Worm (Caenorhabditis elegans) whole organism, young adult: Measurements from ENCODE around the gene F54D5.23.

Source experiments
- B0336.3 ChIP-seq: fragments of 200-800 bp; sonication (Bioruptor generic); IDR thresholded peaks from 2 replicates; pipeline ENCODE4 v1.3.6; 2022; ENCODE audit warnings: missing genetic modification characterization, missing compliant biosample characterization
- C17E4.6 ChIP-seq: fragments of 200-800 bp; sonication (Bioruptor generic); IDR thresholded peaks from 2 replicates; pipeline ENCODE4 v1.3.6; 2022; ENCODE audit warnings: missing genetic modification reagents, missing genetic modification characterization, missing compliant biosample characterization
- F22D6.2 ChIP-seq: sonication (generic microtip); optimal IDR thresholded peaks from 2 replicates; lab custom pipeline; 2016; ENCODE audit warnings: mild to moderate bottlenecking, missing genetic modification characterization, missing compliant biosample characterization
- F23B12.7 ChIP-seq: sonication (generic microtip); optimal IDR thresholded peaks from 2 replicates; lab custom pipeline; 2017; ENCODE audit warnings: missing genetic modification characterization, mild to moderate bottlenecking, missing compliant biosample characterization, antibody characterized with exemption, moderate library complexity; ENCODE audit not compliant: insufficient read depth
- F33H1.4 ChIP-seq: fragments of 200-800 bp; sonication (Bioruptor generic); IDR thresholded peaks from 2 replicates; pipeline ENCODE4 v1.3.6; 2022; ENCODE audit warnings: missing genetic modification reagents, missing genetic modification characterization, missing compliant biosample characterization
- F37B4.10 ChIP-seq: fragments of 200-800 bp; sonication (Bioruptor generic); IDR thresholded peaks from 2 replicates; pipeline ENCODE4 v1.3.6; 2022; ENCODE audit warnings: missing genetic modification characterization, missing compliant biosample characterization
- F52B5.7 ChIP-seq: sonication (generic microtip); optimal IDR thresholded peaks from 2 replicates; lab custom pipeline; 2016; ENCODE audit warnings: mild to moderate bottlenecking, missing genetic modification characterization, missing compliant biosample characterization
- K12H6.12 ChIP-seq: fragments of 200-800 bp; sonication (Bioruptor generic); optimal IDR thresholded peaks from 2 replicates; lab custom pipeline; 2018; ENCODE audit warnings: mild to moderate bottlenecking, missing genetic modification characterization, missing compliant biosample characterization
- Y53F4B.3 ChIP-seq: fragments of 200-800 bp; sonication (Bioruptor generic); IDR thresholded peaks from 2 replicates; pipeline ENCODE4 v1.3.6; 2022; ENCODE audit warnings: missing genetic modification reagents, missing genetic modification characterization, missing compliant biosample characterization
- Y53G8AR.9 ChIP-seq: fragments of 200-800 bp; sonication (Bioruptor generic); conservative IDR thresholded peaks from 2 replicates; pipeline ENCODE4 v1.3.6; 2022; ENCODE audit warnings: missing genetic modification reagents, missing genetic modification characterization, missing compliant biosample characterization
- Y56A3A.18 ChIP-seq: fragments of 200-800 bp; sonication (Bioruptor generic); IDR thresholded peaks from 2 replicates; pipeline ENCODE4 v1.3.6; 2022; ENCODE audit warnings: missing genetic modification reagents, missing genetic modification characterization, missing compliant biosample characterization
- Y67H2A.10 ChIP-seq: fragments of 200-800 bp; sonication (Bioruptor generic); conservative IDR thresholded peaks from 2 replicates; pipeline ENCODE4 v1.3.6; 2022; ENCODE audit warnings: missing genetic modification reagents, missing genetic modification characterization, missing compliant biosample characterization
- atf-7 ChIP-seq: sonication (generic microtip); optimal IDR thresholded peaks from 2 replicates; lab custom pipeline; 2017; ENCODE audit warnings: mild to moderate bottlenecking, missing genetic modification characterization, missing compliant biosample characterization
- athp-1 ChIP-seq: sonication (generic microtip); optimal IDR thresholded peaks from 2 replicates; lab custom pipeline; 2017; ENCODE audit warnings: mild to moderate bottlenecking, missing genetic modification characterization, missing compliant biosample characterization
- attf-5 ChIP-seq: fragments of 200-800 bp; sonication (Bioruptor generic); optimal IDR thresholded peaks from 2 replicates; lab custom pipeline; 2018; ENCODE audit warnings: mild to moderate bottlenecking, missing genetic modification characterization, missing compliant biosample characterization
- attf-6 ChIP-seq: fragments of 200-800 bp; sonication (Bioruptor generic); IDR thresholded peaks from 2 replicates; pipeline ENCODE4 v1.3.6; 2022; ENCODE audit warnings: missing genetic modification reagents, missing genetic modification characterization, missing compliant biosample characterization
- cebp-1 ChIP-seq, 2 experiments: fragments of 200-800 bp in 1 of 2; sonication (Bioruptor generic) in 1 of 2; sonication (generic microtip) in 1 of 2; IDR thresholded peaks in 1 of 2; optimal IDR thresholded peaks in 1 of 2; 2 replicates each; pipeline versions ENCODE4 v1.3.6 to Lab custom; 2017 to 2022; ENCODE audit warnings: missing compliant biosample characterization in 2 of 2, missing genetic modification characterization in 2 of 2, mild to moderate bottlenecking in 1 of 2, missing genetic modification reagents in 1 of 2, moderate library complexity in 1 of 2
- ceh-40 ChIP-seq: fragments of 200-800 bp; sonication (Bioruptor generic); IDR thresholded peaks from 2 replicates; pipeline ENCODE4 v1.3.6; 2022; ENCODE audit warnings: missing genetic modification characterization, missing compliant biosample characterization
- ceh-79 ChIP-seq: sonication (generic microtip); optimal IDR thresholded peaks from 2 replicates; lab custom pipeline; 2017; ENCODE audit warnings: mild to moderate bottlenecking, missing genetic modification characterization, missing compliant biosample characterization
- egl-18 ChIP-seq: fragments of 200-800 bp; sonication (Bioruptor generic); IDR thresholded peaks from 2 replicates; pipeline ENCODE4 v1.3.6; 2022; ENCODE audit warnings: missing genetic modification reagents, missing genetic modification characterization, missing compliant biosample characterization
- ekl-4 ChIP-seq: fragments of 200-800 bp; sonication (Bioruptor generic); IDR thresholded peaks from 2 replicates; pipeline ENCODE4 v1.3.6; 2022; ENCODE audit warnings: missing genetic modification reagents, missing genetic modification characterization, missing compliant biosample characterization
- hrde-1 ChIP-seq: sonication (generic microtip); optimal IDR thresholded peaks from 2 replicates; lab custom pipeline; 2016; ENCODE audit warnings: missing genetic modification characterization, mild to moderate bottlenecking, missing compliant biosample characterization, moderate library complexity, missing genotype, missing genetic modification reagents, borderline replicate concordance
- hsf-1 ChIP-seq: fragments of 200-800 bp; sonication (Bioruptor generic); IDR thresholded peaks from 2 replicates; pipeline ENCODE4 v1.3.6; 2022; ENCODE audit warnings: missing genetic modification reagents, missing genetic modification characterization, missing compliant biosample characterization
- let-607 ChIP-seq, 2 experiments: fragments of 200-800 bp in 1 of 2; sonication (Bioruptor generic) in 1 of 2; sonication (generic microtip) in 1 of 2; optimal IDR thresholded peaks; 2 replicates each; lab custom pipeline; 2016 to 2018; ENCODE audit warnings: mild to moderate bottlenecking in 2 of 2, missing compliant biosample characterization in 2 of 2, missing genetic modification characterization in 2 of 2, moderate library complexity in 2 of 2, missing genotype in 1 of 2
- lin-54 ChIP-seq: fragments of 200-800 bp; sonication (Bioruptor generic); optimal IDR thresholded peaks from 2 replicates; lab custom pipeline; 2018; ENCODE audit warnings: mild to moderate bottlenecking, missing genetic modification characterization, missing compliant biosample characterization
- lsy-27 ChIP-seq: sonication (generic microtip); optimal IDR thresholded peaks from 2 replicates; lab custom pipeline; 2017; ENCODE audit warnings: missing genetic modification characterization, mild to moderate bottlenecking, missing compliant biosample characterization, antibody characterized with exemption, missing genotype, borderline replicate concordance; ENCODE audit not compliant: insufficient read depth
- madf-10 ChIP-seq: sonication (generic microtip); optimal IDR thresholded peaks from 2 replicates; lab custom pipeline; 2016; ENCODE audit warnings: mild to moderate bottlenecking, missing genetic modification characterization, missing compliant biosample characterization
- madf-3 ChIP-seq: fragments of 200-800 bp; sonication (Bioruptor generic); IDR thresholded peaks from 2 replicates; pipeline ENCODE4 v1.3.6; 2022; ENCODE audit warnings: missing genetic modification reagents, missing genetic modification characterization, missing compliant biosample characterization
- madf-6 ChIP-seq: fragments of 200-800 bp; sonication (Bioruptor generic); IDR thresholded peaks from 2 replicates; pipeline ENCODE4 v1.3.6; 2022; ENCODE audit warnings: missing genetic modification reagents, missing genetic modification characterization, missing compliant biosample characterization
- mel-28 ChIP-seq: sonication (generic microtip); optimal IDR thresholded peaks from 2 replicates; lab custom pipeline; 2016; ENCODE audit warnings: borderline replicate concordance, mild to moderate bottlenecking, missing genetic modification characterization, missing compliant biosample characterization
- mes-4 ChIP-seq: sonication (generic microtip); optimal IDR thresholded peaks from 2 replicates; lab custom pipeline; 2016; ENCODE audit warnings: missing genotype, missing genetic modification characterization, missing compliant biosample characterization
- nfyb-1 ChIP-seq: fragments of 200-800 bp; sonication (Bioruptor generic); IDR thresholded peaks from 2 replicates; pipeline ENCODE4 v1.3.6; 2022; ENCODE audit warnings: missing genetic modification reagents, missing genetic modification characterization, missing compliant biosample characterization
- nhr-80 ChIP-seq: sonication (generic microtip); optimal IDR thresholded peaks from 2 replicates; lab custom pipeline; 2016; ENCODE audit warnings: missing genetic modification characterization, missing compliant biosample characterization
- pbrm-1 ChIP-seq: fragments of 200-800 bp; sonication (Bioruptor generic); IDR thresholded peaks from 2 replicates; pipeline ENCODE4 v1.3.6; 2022; ENCODE audit warnings: missing genetic modification reagents, missing genetic modification characterization, missing compliant biosample characterization
- sdz-38 ChIP-seq: sonication (generic microtip); optimal IDR thresholded peaks from 2 replicates; lab custom pipeline; 2016; ENCODE audit warnings: missing genotype, missing genetic modification characterization, missing compliant biosample characterization
- snpc-1.3 ChIP-seq: sonication (generic microtip); optimal IDR thresholded peaks from 2 replicates; lab custom pipeline; 2017; ENCODE audit warnings: missing genetic modification characterization, mild to moderate bottlenecking, missing compliant biosample characterization, antibody characterized with exemption, moderate library complexity, missing genotype, missing genetic modification reagents; ENCODE audit not compliant: insufficient read depth
- tbp1 ChIP-seq: fragments of 200-800 bp; sonication (Bioruptor generic); optimal IDR thresholded peaks from 2 replicates; lab custom pipeline; 2018; ENCODE audit warnings: mild to moderate bottlenecking, missing genetic modification characterization, missing compliant biosample characterization
- xnd-1 ChIP-seq: sonication (generic microtip); optimal IDR thresholded peaks from 2 replicates; lab custom pipeline; 2016; ENCODE audit warnings: missing genotype, missing genetic modification reagents, missing genetic modification characterization, missing compliant biosample characterization
- ztf-3 ChIP-seq: fragments of 200-800 bp; sonication (Bioruptor generic); optimal IDR thresholded peaks from 2 replicates; lab custom pipeline; 2018; ENCODE audit warnings: mild to moderate bottlenecking, missing genetic modification characterization, missing compliant biosample characterization

F54D5.23 gene

ce11 chrII:11582698-11583097, 13.6 kb upstream of the F54D5.23 start, which contains the start of gene ints-7:
TSS of gene ints-7 (plus strand) at chrII:11582849.
- TF ChIP-seq F33H1.4 (GFP tag; lab: Robert Waterston, UW), result no peak
- no peak for TF ChIP-seq nfyb-1 (GFP tag; lab: Robert Waterston, UW)
- TF ChIP-seq ceh-40 (GFP tag; lab: Robert Waterston, UW), result no peak
- peak; percentile 64 for TF ChIP-seq hrde-1 (tag; lab: Kevin White, UChicago)
- no peak for TF ChIP-seq Y67H2A.10
- no peak for TF ChIP-seq F37B4.10 (GFP tag; lab: Robert Waterston, UW)
- TF ChIP-seq Y56A3A.18 (GFP tag; lab: Robert Waterston, UW), result no peak
- peak; percentile 9 for TF ChIP-seq F52B5.7 (tag; lab: Kevin White, UChicago)
- no peak for TF ChIP-seq Y53G8AR.9
- no peak for TF ChIP-seq athp-1 (tag; lab: Kevin White, UChicago)
- 0 out of 2 replicates have a peak, but pooled peaks have one; percentile 31 for TF ChIP-seq C17E4.6 (GFP tag; lab: Robert Waterston, UW)
- TF ChIP-seq lsy-27 (tag; lab: Kevin White, UChicago), result no peak
- TF ChIP-seq pbrm-1 (GFP tag; lab: Robert Waterston, UW), result no peak
- TF ChIP-seq let-607 (tag; optimal IDR thresholded peaks at IDR 0.05; lab: Kevin White, UChicago), result no peak
- TF ChIP-seq F22D6.2 (tag; lab: Kevin White, UChicago), result no peak
- TF ChIP-seq sdz-38 (tag; lab: Kevin White, UChicago), result no peak
- no peak for TF ChIP-seq madf-10 (tag; lab: Kevin White, UChicago)
- no peak for TF ChIP-seq ceh-79
- TF ChIP-seq madf-3 (GFP tag; lab: Robert Waterston, UW), result 0 out of 2 replicates have a peak, but pooled peaks have one; percentile 56
- TF ChIP-seq attf-6 (GFP tag; lab: Robert Waterston, UW), result no peak
- TF ChIP-seq egl-18, result no peak
- no peak for TF ChIP-seq lin-54 (GFP tag; lab: Kevin White, UChicago)
- no peak for TF ChIP-seq mes-4 (tag; lab: Kevin White, UChicago)
- peak; percentile 49; the same call in 1 of the 2 replicates for TF ChIP-seq ekl-4
- TF ChIP-seq B0336.3, result peak; percentile 47; the same call in 1 of the 2 replicates
- no peak for TF ChIP-seq tbp1 (GFP tag; lab: Kevin White, UChicago)
- peak; percentile 40; the same call in 1 of the 2 replicates for TF ChIP-seq madf-6 (GFP tag; lab: Robert Waterston, UW)
- no peak for TF ChIP-seq Y53F4B.3
- peak; percentile 4 for TF ChIP-seq snpc-1.3 (tag; lab: Kevin White, UChicago)
- 0 out of 2 replicates have a peak, but pooled peaks have one; percentile 42 for TF ChIP-seq hsf-1 (GFP tag; lab: Robert Waterston, UW)
- TF ChIP-seq F23B12.7 (tag; lab: Kevin White, UChicago), result no peak
- peak; percentile 7 for TF ChIP-seq xnd-1
- TF ChIP-seq atf-7 (tag; lab: Kevin White, UChicago), result no peak

DNA sequence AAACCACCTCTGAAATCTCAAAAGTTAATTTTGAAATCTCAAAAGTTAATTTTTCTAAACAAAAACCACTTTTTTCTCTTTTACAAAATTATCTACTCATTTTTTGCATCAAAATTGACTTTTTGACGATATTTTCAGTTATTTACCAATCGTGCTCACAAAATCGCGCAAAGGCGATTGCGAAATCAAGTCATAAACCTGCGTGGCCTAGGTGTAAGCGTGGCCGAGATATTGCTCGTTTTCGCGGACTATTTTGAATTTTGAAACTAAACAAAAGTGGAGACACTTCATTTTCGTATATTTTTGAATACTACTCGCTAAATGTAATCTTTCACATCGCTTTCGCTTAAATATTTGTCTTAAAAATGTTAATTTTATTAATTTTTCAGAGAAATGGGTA, 9.2 kb upstream of the F54D5.23 start, which contains the start of gene smc-6:
Gene smc-6 (plus strand): TSS at position 390 of the 400 bp plus-strand sequence.
- no peak for TF ChIP-seq pbrm-1 (GFP tag; lab: Robert Waterston, UW)
- TF ChIP-seq mel-28, result no peak
- no peak for TF ChIP-seq ztf-3 (GFP tag; lab: Kevin White, UChicago)
- no peak for TF ChIP-seq C17E4.6 (GFP tag; lab: Robert Waterston, UW)
- no peak for TF ChIP-seq madf-3 (GFP tag; lab: Robert Waterston, UW)
- TF ChIP-seq attf-5 (GFP tag; lab: Kevin White, UChicago), result peak; percentile 77
- no peak for TF ChIP-seq lin-54 (GFP tag; lab: Kevin White, UChicago)
- peak; percentile 96 for TF ChIP-seq cebp-1 (GFP tag; IDR thresholded peaks at IDR 0.05; lab: Robert Waterston, UW)
- peak; percentile 99 for TF ChIP-seq cebp-1 (tag; optimal IDR thresholded peaks at IDR 0.05; lab: Kevin White, UChicago)
- TF ChIP-seq madf-10 (tag; lab: Kevin White, UChicago), result no peak
- TF ChIP-seq K12H6.12 (tag; lab: Kevin White, UChicago), result no peak
- TF ChIP-seq nhr-80 (tag; lab: Kevin White, UChicago), result peak; percentile 28
